Fruit fly (Drosophila melanogaster) whole organism, embryonic: Measurements from ENCODE around the gene Fkbp59.

Experiments used
- BtbVII ChIP-seq: fragments of 200-800 bp; sonication (Bioruptor generic); optimal IDR thresholded peaks from 3 replicates; lab custom pipeline; 2017; ENCODE audit warnings: missing biosample characterization, mild to moderate bottlenecking, missing genetic modification characterization
- CG10147 ChIP-seq: fragments of 200-800 bp; sonication (Bioruptor generic); optimal IDR thresholded peaks from 2 replicates; lab custom pipeline; 2019; ENCODE audit warnings: missing biosample characterization, mild to moderate bottlenecking, missing genetic modification characterization, moderate library complexity
- CG1024 ChIP-seq: fragments of 200-800 bp; sonication (Bioruptor generic); IDR thresholded peaks from 2 replicates; pipeline ENCODE4 v1.3.6; 2022; ENCODE audit warnings: missing biosample characterization, missing genetic modification characterization
- CG10267 ChIP-seq: fragments of 200-800 bp; sonication (Bioruptor generic); optimal IDR thresholded peaks from 2 replicates; lab custom pipeline; 2018; ENCODE audit warnings: missing biosample characterization, mild to moderate bottlenecking, missing genetic modification characterization, moderate library complexity
- CG11696 ChIP-seq: fragments of 200-800 bp; sonication (Bioruptor generic); IDR thresholded peaks from 2 replicates; pipeline ENCODE4 v1.3.6; 2022; ENCODE audit warnings: missing biosample characterization, missing genetic modification characterization
- CG12071 ChIP-seq: fragments of 200-800 bp; sonication (Bioruptor generic); optimal IDR thresholded peaks from 3 replicates; lab custom pipeline; 2018; ENCODE audit warnings: missing biosample characterization, mild to moderate bottlenecking, missing genetic modification characterization
- CG12236 ChIP-seq: fragments of 200-800 bp; sonication (Bioruptor generic); optimal IDR thresholded peaks from 2 replicates; lab custom pipeline; 2016; ENCODE audit warnings: missing biosample characterization, missing genetic modification characterization
- CG12659 ChIP-seq: fragments of 200-800 bp; sonication (Bioruptor generic); optimal IDR thresholded peaks from 3 replicates; lab custom pipeline; 2017; ENCODE audit warnings: mild to moderate bottlenecking, missing biosample characterization, missing genetic modification reagents, missing genetic modification characterization
- CG12744 ChIP-seq: fragments of 200-800 bp; sonication (Bioruptor generic); optimal IDR thresholded peaks from 2 replicates; lab custom pipeline; 2016; ENCODE audit warnings: missing biosample characterization, missing genetic modification characterization
- CG16863 ChIP-seq: fragments of 200-800 bp; sonication (Bioruptor generic); optimal IDR thresholded peaks from 3 replicates; lab custom pipeline; 2016; ENCODE audit warnings: missing biosample characterization, missing genetic modification characterization
- CG17328 ChIP-seq: fragments of 200-800 bp; sonication (Bioruptor generic); IDR thresholded peaks from 2 replicates; pipeline ENCODE4 v1.3.6; 2022; ENCODE audit warnings: missing biosample characterization, missing genetic modification characterization
- CG18599 ChIP-seq: fragments of 200-800 bp; sonication (Bioruptor generic); optimal IDR thresholded peaks from 3 replicates; lab custom pipeline; 2017; ENCODE audit warnings: missing biosample characterization, missing genetic modification characterization, mild to moderate bottlenecking, moderate library complexity, missing genetic modification reagents
- CG2120 ChIP-seq: fragments of 200-800 bp; sonication (Bioruptor generic); optimal IDR thresholded peaks from 3 replicates; lab custom pipeline; 2016; ENCODE audit warnings: missing biosample characterization, missing genetic modification characterization
- CG31365 ChIP-seq: fragments of 200-800 bp; sonication (Bioruptor generic); optimal IDR thresholded peaks from 2 replicates; lab custom pipeline; 2018; ENCODE audit warnings: missing biosample characterization, mild to moderate bottlenecking, missing genetic modification characterization
- CG3838 ChIP-seq: fragments of 200-800 bp; sonication (Bioruptor generic); optimal IDR thresholded peaks from 3 replicates; lab custom pipeline; 2016; ENCODE audit warnings: missing biosample characterization, missing genetic modification characterization
- CG4328 ChIP-seq: fragments of 200-800 bp; sonication (Bioruptor generic); optimal IDR thresholded peaks from 3 replicates; lab custom pipeline; 2017; ENCODE audit warnings: missing biosample characterization, missing genetic modification reagents, missing genetic modification characterization
- CG4854 ChIP-seq: fragments of 200-800 bp; sonication (Bioruptor generic); optimal IDR thresholded peaks from 2 replicates; lab custom pipeline; 2016; ENCODE audit warnings: missing biosample characterization, missing genetic modification characterization, inconsistent platforms
- CG7745 ChIP-seq: fragments of 200-800 bp; sonication (Bioruptor generic); optimal IDR thresholded peaks from 2 replicates; lab custom pipeline; 2018; ENCODE audit warnings: missing biosample characterization, mild to moderate bottlenecking, missing genetic modification characterization, moderate library complexity
- CG8089 ChIP-seq: fragments of 200-800 bp; sonication (Bioruptor generic); optimal IDR thresholded peaks from 3 replicates; lab custom pipeline; 2016; ENCODE audit warnings: missing biosample characterization, missing genetic modification characterization
- CG8281 ChIP-seq: fragments of 200-800 bp; sonication (Bioruptor generic); optimal IDR thresholded peaks from 2 replicates; lab custom pipeline; 2018; ENCODE audit warnings: missing biosample characterization, mild to moderate bottlenecking, missing genetic modification characterization, moderate library complexity
- CG8924 ChIP-seq: fragments of 200-800 bp; optimal IDR thresholded peaks from 3 replicates; lab custom pipeline; 2019; ENCODE audit warnings: missing biosample characterization, mild to moderate bottlenecking, missing genetic modification characterization, moderate library complexity
- CG9609 ChIP-seq: fragments of 200-800 bp; sonication (Bioruptor generic); optimal IDR thresholded peaks from 3 replicates; lab custom pipeline; 2016; ENCODE audit warnings: missing biosample characterization, missing genetic modification characterization
- CG9876 ChIP-seq: fragments of 200-800 bp; sonication (Bioruptor generic); optimal IDR thresholded peaks from 2 replicates; lab custom pipeline; 2016; ENCODE audit warnings: missing biosample characterization, missing genetic modification characterization
- CG9932 ChIP-seq: fragments of 200-800 bp; sonication (Bioruptor generic); IDR thresholded peaks from 2 replicates; pipeline ENCODE4 v1.3.6; 2022; ENCODE audit warnings: missing biosample characterization, missing genetic modification characterization
- Deaf1 ChIP-seq: fragments of 200-800 bp; optimal IDR thresholded peaks from 3 replicates; lab custom pipeline; 2019; ENCODE audit warnings: missing biosample characterization, mild to moderate bottlenecking, missing genetic modification characterization, moderate library complexity
- Doc3 ChIP-seq: fragments of 200-800 bp; sonication (Bioruptor generic); IDR thresholded peaks from 3 replicates; pipeline ENCODE4 v1.3.6; 2022; ENCODE audit warnings: missing biosample characterization, missing genetic modification characterization; ENCODE audit not compliant: partially characterized antibody
- HLH54F ChIP-seq: fragments of 200-800 bp; sonication (Bioruptor generic); optimal IDR thresholded peaks from 3 replicates; lab custom pipeline; 2016; ENCODE audit warnings: missing biosample characterization, missing genetic modification characterization
- Hmx ChIP-seq: fragments of 200-800 bp; sonication (Bioruptor generic); optimal IDR thresholded peaks from 2 replicates; lab custom pipeline; 2016; ENCODE audit warnings: missing biosample characterization, missing genetic modification characterization
- MTF-1 ChIP-seq: fragments of 200-800 bp; sonication (Bioruptor generic); optimal IDR thresholded peaks from 2 replicates; lab custom pipeline; 2018; ENCODE audit warnings: missing biosample characterization, mild to moderate bottlenecking, missing genetic modification characterization, borderline replicate concordance
- Nf-YB ChIP-seq: fragments of 200-800 bp; sonication (Bioruptor generic); optimal IDR thresholded peaks from 3 replicates; lab custom pipeline; 2019; ENCODE audit warnings: missing biosample characterization, mild to moderate bottlenecking, missing genetic modification characterization, moderate library complexity
- amos ChIP-seq: fragments of 200-800 bp; sonication (Bioruptor generic); IDR thresholded peaks from 2 replicates; pipeline ENCODE4 v1.3.6; 2022; ENCODE audit warnings: missing biosample characterization, missing genetic modification characterization; ENCODE audit not compliant: partially characterized antibody
- ap ChIP-seq: fragments of 200-800 bp; sonication (Bioruptor generic); IDR thresholded peaks from 2 replicates; pipeline ENCODE4 v1.3.6; 2022; ENCODE audit warnings: missing biosample characterization, missing genetic modification characterization
- bigmax ChIP-seq: fragments of 200-800 bp; sonication (Bioruptor generic); optimal IDR thresholded peaks from 2 replicates; lab custom pipeline; 2018; ENCODE audit warnings: missing biosample characterization, mild to moderate bottlenecking, missing genetic modification characterization
- cas ChIP-seq: fragments of 200-800 bp; sonication (Bioruptor generic); IDR thresholded peaks from 2 replicates; pipeline ENCODE4 v1.3.6; 2022; ENCODE audit warnings: missing biosample characterization, missing genetic modification characterization
- cg ChIP-seq: fragments of 200-800 bp; sonication (Bioruptor generic); optimal IDR thresholded peaks from 3 replicates; lab custom pipeline; 2019; ENCODE audit warnings: missing biosample characterization, mild to moderate bottlenecking, missing genetic modification characterization, moderate library complexity
- dm ChIP-seq: fragments of 200-800 bp; sonication (Bioruptor generic); optimal IDR thresholded peaks from 3 replicates; lab custom pipeline; 2016; ENCODE audit warnings: missing biosample characterization, missing genetic modification characterization
- dmrt11E ChIP-seq: fragments of 200-800 bp; sonication (Bioruptor generic); optimal IDR thresholded peaks from 3 replicates; lab custom pipeline; 2018; ENCODE audit warnings: missing biosample characterization, mild to moderate bottlenecking, missing genetic modification characterization, moderate library complexity
- ems ChIP-seq: fragments of 200-800 bp; sonication (Bioruptor generic); optimal IDR thresholded peaks from 3 replicates; lab custom pipeline; 2016; ENCODE audit warnings: missing biosample characterization, missing genetic modification characterization
- fd96Cb ChIP-seq: fragments of 200-800 bp; sonication (Bioruptor generic); optimal IDR thresholded peaks from 2 replicates; lab custom pipeline; 2018; ENCODE audit warnings: missing biosample characterization, mild to moderate bottlenecking, missing genetic modification characterization, moderate library complexity
- hkb ChIP-seq, 2 experiments: fragments of 200-800 bp in 1 of 2; fragments of >200 bp in 1 of 2; sonication (Bioruptor generic) in 1 of 2; IDR thresholded peaks in 1 of 2; optimal IDR thresholded peaks in 1 of 2; 2 replicates each; pipeline versions ENCODE4 v1.3.6 to Lab custom; 2017 to 2022; ENCODE audit warnings: missing biosample characterization in 1 of 2, missing genetic modification characterization in 1 of 2
- knrl ChIP-seq: fragments of 200-800 bp; sonication (Bioruptor generic); IDR thresholded peaks from 3 replicates; pipeline ENCODE4 v1.3.6; 2022; ENCODE audit warnings: missing biosample characterization, missing genetic modification characterization; ENCODE audit not compliant: partially characterized antibody
- lbe ChIP-seq: fragments of 200-800 bp; sonication (Bioruptor generic); optimal IDR thresholded peaks from 2 replicates; lab custom pipeline; 2016; ENCODE audit warnings: missing biosample characterization, mild to moderate bottlenecking, missing genetic modification characterization
- lilli ChIP-seq: fragments of 200-800 bp; sonication (Bioruptor generic); optimal IDR thresholded peaks from 3 replicates; lab custom pipeline; 2016; ENCODE audit warnings: missing biosample characterization, missing genetic modification characterization
- nom ChIP-seq: fragments of 200-800 bp; sonication (Bioruptor generic); optimal IDR thresholded peaks from 2 replicates; lab custom pipeline; 2017; ENCODE audit warnings: missing biosample characterization, missing genetic modification characterization, mild to moderate bottlenecking, moderate library complexity, missing genetic modification reagents
- odd ChIP-seq: fragments of 200-800 bp; sonication (Bioruptor generic); optimal IDR thresholded peaks from 2 replicates; lab custom pipeline; 2017; ENCODE audit warnings: missing biosample characterization, mild to moderate bottlenecking, missing genetic modification characterization
- phol ChIP-seq: fragments of 200-800 bp; sonication (Bioruptor generic); optimal IDR thresholded peaks from 3 replicates; lab custom pipeline; 2018; ENCODE audit warnings: missing biosample characterization, mild to moderate bottlenecking, missing genetic modification characterization, moderate library complexity
- scrt ChIP-seq: fragments of 200-800 bp; sonication (Bioruptor generic); optimal IDR thresholded peaks from 2 replicates; lab custom pipeline; 2018; ENCODE audit warnings: missing biosample characterization, mild to moderate bottlenecking, missing genetic modification characterization, moderate library complexity
- ssp ChIP-seq: fragments of 200-800 bp; sonication (Bioruptor generic); IDR thresholded peaks from 2 replicates; pipeline ENCODE4 v1.3.6; 2022; ENCODE audit warnings: missing biosample characterization, missing genetic modification characterization
- zfh2 ChIP-seq: fragments of 200-800 bp; sonication (Bioruptor generic); optimal IDR thresholded peaks from 2 replicates; lab custom pipeline; 2016; ENCODE audit warnings: missing biosample characterization, missing genetic modification characterization

The Fkbp59 gene

DNA sequence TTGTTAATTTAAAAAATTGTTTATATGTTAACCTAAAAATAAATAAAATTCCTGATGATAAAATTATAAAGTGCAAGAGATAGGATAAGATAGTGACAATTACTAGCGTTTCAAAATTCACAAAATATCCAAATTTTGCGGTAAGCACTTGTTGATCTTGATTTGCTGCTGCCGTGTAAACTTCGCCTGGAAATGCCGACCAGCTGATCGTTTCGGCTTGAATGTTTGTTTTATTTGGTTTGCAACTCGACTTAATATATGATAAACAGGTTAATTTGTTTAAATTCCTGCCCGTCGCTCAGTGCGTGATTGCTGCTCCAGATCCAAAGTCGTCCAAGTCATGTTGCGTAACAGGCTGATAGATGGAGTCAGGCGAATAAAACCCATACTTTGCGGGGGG, 33.6 kb downstream of the Fkbp59 start, which contains the start of gene CG4592 (continued):
- no peak for TF ChIP-seq knrl (GFP tag; lab: Robert Waterston, UW)
- peak; percentile 27 for TF ChIP-seq Deaf1 (tag; lab: Kevin White, UChicago)
- no peak for TF ChIP-seq CG9876
- TF ChIP-seq CG9932 (GFP tag; lab: Robert Waterston, UW), result peak; percentile 57
- TF ChIP-seq lbe (GFP tag; lab: Kevin White, UChicago), result peak; percentile 77
- TF ChIP-seq CG11696 (GFP tag; lab: Robert Waterston, UW), result peak; percentile 49; the same call in 1 of the 2 replicates
- 0 out of 2 replicates have a peak, but pooled peaks have one; percentile 37 for TF ChIP-seq cas (GFP tag; lab: Robert Waterston, UW)
- TF ChIP-seq CG4328, result peak; percentile 2
- TF ChIP-seq cg (GFP tag; lab: Kevin White, UChicago), result no peak
- no peak for TF ChIP-seq hkb (optimal IDR thresholded peaks at IDR 0.05; lab: Kevin White, UChicago)
- peak; percentile 84 for TF ChIP-seq hkb (GFP tag; IDR thresholded peaks at IDR 0.05; lab: Robert Waterston, UW)
- TF ChIP-seq CG10267 (tag; lab: Kevin White, UChicago), result peak; percentile 50
- TF ChIP-seq CG12236 (GFP tag; lab: Kevin White, UChicago), result no peak
- TF ChIP-seq Hmx (GFP tag; lab: Kevin White, UChicago), result peak; percentile 25
- TF ChIP-seq CG12659, result peak; percentile 63
- peak; percentile 30 for TF ChIP-seq zfh2
- 0 out of 2 replicates have a peak, but pooled peaks have one; percentile 21 for TF ChIP-seq ap (GFP tag; lab: Robert Waterston, UW)
- peak; percentile 11 for TF ChIP-seq CG31365 (tag; lab: Kevin White, UChicago)
- peak; percentile 71 for TF ChIP-seq phol
- peak; percentile 58 for TF ChIP-seq CG18599 (GFP tag; lab: Kevin White, UChicago)
- TF ChIP-seq MTF-1 (GFP tag; lab: Kevin White, UChicago), result peak; percentile 26
- peak; percentile 60 for TF ChIP-seq bigmax (GFP tag; lab: Kevin White, UChicago)
- TF ChIP-seq dm (GFP tag; lab: Kevin White, UChicago), result no peak
- no peak for TF ChIP-seq CG10147 (GFP tag; lab: Kevin White, UChicago)
- peak; percentile 6 for TF ChIP-seq CG9609 (GFP tag; lab: Kevin White, UChicago)
- TF ChIP-seq lilli (GFP tag; lab: Kevin White, UChicago), result peak; percentile 69
- TF ChIP-seq CG8089 (GFP tag; lab: Kevin White, UChicago), result no peak
- peak; percentile 36 for TF ChIP-seq BtbVII
- TF ChIP-seq CG16863 (GFP tag; lab: Kevin White, UChicago), result peak; percentile 39
- TF ChIP-seq CG3838, result peak; percentile 5
- peak; percentile 41 for TF ChIP-seq fd96Cb (tag; lab: Kevin White, UChicago)
- TF ChIP-seq CG1024 (GFP tag; lab: Robert Waterston, UW), result peak; percentile 25; the same call in 1 of the 2 replicates
- TF ChIP-seq CG12744, result peak; percentile 22
- peak; percentile 23 for TF ChIP-seq Nf-YB (GFP tag; lab: Kevin White, UChicago)
- TF ChIP-seq dmrt11E, result peak; percentile 48
- no peak for TF ChIP-seq scrt (GFP tag; lab: Kevin White, UChicago)
- peak; percentile 71 for TF ChIP-seq CG2120 (GFP tag; lab: Kevin White, UChicago)
- TF ChIP-seq Doc3 (GFP tag; lab: Robert Waterston, UW), result no peak
- no peak for TF ChIP-seq odd (GFP tag; lab: Kevin White, UChicago)
- TF ChIP-seq CG12071 (GFP tag; lab: Kevin White, UChicago), result peak; percentile 30
- TF ChIP-seq CG8924 (tag; lab: Kevin White, UChicago), result peak; percentile 75
- TF ChIP-seq CG8281, result no peak
- no peak for TF ChIP-seq CG7745
- no peak for TF ChIP-seq amos (GFP tag; lab: Robert Waterston, UW)
- TF ChIP-seq ems (GFP tag; lab: Kevin White, UChicago), result peak; percentile 18
- peak; percentile 29 for TF ChIP-seq HLH54F (GFP tag; lab: Kevin White, UChicago)
- peak; percentile 14; the same call in 1 of the 2 replicates for TF ChIP-seq ssp (GFP tag; lab: Robert Waterston, UW)
- no peak for TF ChIP-seq nom (GFP tag; lab: Kevin White, UChicago)
- TF ChIP-seq CG17328 (GFP tag; lab: Robert Waterston, UW), result 0 out of 2 replicates have a peak, but pooled peaks have one; percentile 32
- TF ChIP-seq CG4854 (GFP tag; lab: Kevin White, UChicago), result no peak
